Fruit fly (Drosophila melanogaster): ENCODE results near the gene Ugt305A1.

Ugt305A1 gene

DNA sequence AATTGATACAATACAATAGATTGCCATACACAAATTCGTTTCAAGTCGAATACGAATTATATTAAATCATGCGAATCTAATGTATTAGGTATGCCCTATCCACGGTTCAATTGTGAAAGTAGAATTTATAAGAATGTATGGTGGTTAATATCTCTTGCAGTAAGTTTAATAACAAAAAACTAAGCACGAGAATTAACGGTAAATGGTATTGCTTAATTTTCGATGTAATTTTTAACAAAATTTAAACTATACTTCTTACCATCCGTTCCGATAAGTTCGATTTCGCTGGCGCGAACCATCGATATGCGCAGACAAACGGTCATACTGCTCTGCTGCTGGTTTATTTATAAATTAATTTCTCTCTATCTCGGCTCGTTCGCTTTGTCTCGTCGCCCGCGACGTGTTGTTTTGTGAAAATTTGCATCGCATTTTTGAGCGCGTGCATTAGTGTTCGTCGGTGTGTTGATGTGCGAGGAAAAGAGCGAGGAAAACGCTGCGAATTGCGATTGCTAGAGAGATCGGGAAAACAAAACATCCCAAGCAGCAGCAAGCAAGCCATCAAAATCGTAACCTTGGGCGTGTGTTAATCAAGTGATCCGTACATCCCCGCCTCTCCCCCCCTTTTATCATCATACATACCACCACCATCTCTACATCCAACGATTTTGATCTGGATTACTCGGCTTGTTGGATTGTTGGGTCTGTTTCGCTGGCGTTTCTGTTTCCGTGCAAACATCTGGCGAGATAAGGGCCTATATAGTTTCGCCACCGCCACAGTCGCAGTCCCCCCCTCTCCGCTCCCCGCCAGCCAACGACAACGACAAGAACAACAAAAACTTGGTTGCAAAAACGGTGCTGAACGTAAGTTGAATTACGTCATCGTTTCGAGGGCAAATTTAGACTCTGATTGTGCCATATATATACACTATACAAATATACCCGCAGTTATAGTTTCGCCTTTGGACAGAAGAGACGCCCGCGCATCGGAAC, 44.0 kb downstream of the Ugt305A1 start, which contains the start of gene Fit1 (continued):
- TF ChIP-seq CG6276 (GFP tag; optimal IDR thresholded peaks at IDR 0.05) (no peak), Eip75B (GFP tag; optimal IDR thresholded peaks at IDR 0.05) (no peak), net (GFP tag; optimal IDR thresholded peaks at IDR 0.05) (no peak), cyc (GFP tag; optimal IDR thresholded peaks at IDR 0.05) (no peak), acj6 (GFP tag; optimal IDR thresholded peaks at IDR 0.05) (no peak), CG3032 (tag; optimal IDR thresholded peaks at IDR 0.05) (no peak), Hr4 (GFP tag; optimal IDR thresholded peaks at IDR 0.05) (no peak), svp (GFP tag) (peak; percentile 83), Lpt (GFP tag; optimal IDR thresholded peaks at IDR 0.05) (no peak), fkh (GFP tag; optimal IDR thresholded peaks at IDR 0.05) (peak; percentile 43), pdm3 (GFP tag; optimal IDR thresholded peaks at IDR 0.05) (no peak), CG4318 (GFP tag; optimal IDR thresholded peaks at IDR 0.05) (no peak), CG6792 (GFP tag; optimal IDR thresholded peaks at IDR 0.05) (no peak), Sox102F (GFP tag; optimal IDR thresholded peaks at IDR 0.05) (no peak), CG8319 (GFP tag; optimal IDR thresholded peaks at IDR 0.05) (no peak), Eip78C (GFP tag) (peak; percentile 23), CG34406 (GFP tag; optimal IDR thresholded peaks at IDR 0.05) (no peak), salr (GFP tag; optimal IDR thresholded peaks at IDR 0.05) (no peak)

- TF ChIP-seq svp (GFP tag) = peak; percentile 77
- TF ChIP-seq Blimp-1 (GFP tag; optimal IDR thresholded peaks at IDR 0.05) = no peak
- no peak for TF ChIP-seq CG9139 (GFP tag; optimal IDR thresholded peaks at IDR 0.05)
- TF ChIP-seq ss (GFP tag; optimal IDR thresholded peaks at IDR 0.05) = peak in 1 of 2 experiments; percentile 20
- TF ChIP-seq CG6792 (GFP tag; optimal IDR thresholded peaks at IDR 0.05) = no peak
- peak; percentile 69 for TF ChIP-seq Eip78C (GFP tag)
- no peak for TF ChIP-seq Sox102F (GFP tag; optimal IDR thresholded peaks at IDR 0.05)
- TF ChIP-seq CG31627 (GFP tag; optimal IDR thresholded peaks at IDR 0.05) = no peak
- no peak for TF ChIP-seq fkh (GFP tag; optimal IDR thresholded peaks at IDR 0.05)
- TF ChIP-seq Gug (GFP tag; IDR thresholded peaks at IDR 0.05) = no peak
- TF ChIP-seq CG7368 (GFP tag; optimal IDR thresholded peaks at IDR 0.05) = no peak
- no peak for TF ChIP-seq CG3919 (GFP tag; optimal IDR thresholded peaks at IDR 0.05)
- no peak for TF ChIP-seq Hr4 (GFP tag; optimal IDR thresholded peaks at IDR 0.05)
- no peak for TF ChIP-seq CG15336 (GFP tag; IDR thresholded peaks at IDR 0.05)
- TF ChIP-seq CG4318 (GFP tag; optimal IDR thresholded peaks at IDR 0.05) = no peak
- peak; percentile 37 for TF ChIP-seq CG6276 (GFP tag; optimal IDR thresholded peaks at IDR 0.05)
- TF ChIP-seq CG3032 (tag; optimal IDR thresholded peaks at IDR 0.05) = no peak
- TF ChIP-seq vri (GFP tag; optimal IDR thresholded peaks at IDR 0.05) = peak; percentile 80
- no peak for TF ChIP-seq CG6163 (GFP tag; IDR thresholded peaks at IDR 0.05)
- TF ChIP-seq Eip93F (GFP tag; optimal IDR thresholded peaks at IDR 0.05) = peak; percentile 51
- TF ChIP-seq Eip75B (GFP tag; optimal IDR thresholded peaks at IDR 0.05) = peak; percentile 20
Measured at dm6 chr3L:4107120-4107519, 47.5 kb downstream of the Ugt305A1 start.

dm6 chr3L:4108072-4108843, 48.7 kb downstream of the Ugt305A1 start, which contains the start of gene Ack:
Gene Ack, plus strand, starts transcription at chr3L:4108186.
- TF ChIP-seq Sox14 (GFP tag; optimal IDR thresholded peaks at IDR 0.05) = peak; percentile 54
- TF ChIP-seq eg (GFP tag; IDR thresholded peaks at IDR 0.05) = no peak
- peak; percentile 28 for TF ChIP-seq CG1621 (tag; optimal IDR thresholded peaks at IDR 0.05)
- no peak for TF ChIP-seq topi (GFP tag; optimal IDR thresholded peaks at IDR 0.05)
- 0 out of 3 replicates have a peak, but pooled peaks have one; percentile 9 for TF ChIP-seq CG6163 (GFP tag; IDR thresholded peaks at IDR 0.05)
- no peak for TF ChIP-seq Blimp-1 (GFP tag; optimal IDR thresholded peaks at IDR 0.05)
- no peak for TF ChIP-seq Met (GFP tag; optimal IDR thresholded peaks at IDR 0.05)
- no peak for TF ChIP-seq Eip93F (GFP tag; optimal IDR thresholded peaks at IDR 0.05)
- no peak for TF ChIP-seq CG6276 (GFP tag; optimal IDR thresholded peaks at IDR 0.05)
- TF ChIP-seq CG7368 (GFP tag; optimal IDR thresholded peaks at IDR 0.05) = no peak
- TF ChIP-seq fkh (GFP tag; optimal IDR thresholded peaks at IDR 0.05) = peak; percentile 93
- TF ChIP-seq Eip78C (GFP tag) = peak; percentile 56
- TF ChIP-seq svp (GFP tag) = peak; percentile 15
- TF ChIP-seq ss (GFP tag; optimal IDR thresholded peaks at IDR 0.05) = peak; percentile 41 to 49
- no peak for TF ChIP-seq Sox102F (GFP tag; optimal IDR thresholded peaks at IDR 0.05)
- no peak; the same call in 1 of the 2 replicates for TF ChIP-seq Gug (GFP tag; IDR thresholded peaks at IDR 0.05)
- TF ChIP-seq CG11294 (GFP tag; IDR thresholded peaks at IDR 0.05) = no peak
- TF ChIP-seq acj6 (GFP tag; optimal IDR thresholded peaks at IDR 0.05) = no peak
- no peak for TF ChIP-seq achi (GFP tag; optimal IDR thresholded peaks at IDR 0.05)
- peak; percentile 17 for TF ChIP-seq vri (GFP tag; optimal IDR thresholded peaks at IDR 0.05)
- no peak for TF ChIP-seq CG31627 (GFP tag; optimal IDR thresholded peaks at IDR 0.05)
